Fruit fly (Drosophila melanogaster): Measurements from ENCODE around the gene TfIIA-L.

DNA sequence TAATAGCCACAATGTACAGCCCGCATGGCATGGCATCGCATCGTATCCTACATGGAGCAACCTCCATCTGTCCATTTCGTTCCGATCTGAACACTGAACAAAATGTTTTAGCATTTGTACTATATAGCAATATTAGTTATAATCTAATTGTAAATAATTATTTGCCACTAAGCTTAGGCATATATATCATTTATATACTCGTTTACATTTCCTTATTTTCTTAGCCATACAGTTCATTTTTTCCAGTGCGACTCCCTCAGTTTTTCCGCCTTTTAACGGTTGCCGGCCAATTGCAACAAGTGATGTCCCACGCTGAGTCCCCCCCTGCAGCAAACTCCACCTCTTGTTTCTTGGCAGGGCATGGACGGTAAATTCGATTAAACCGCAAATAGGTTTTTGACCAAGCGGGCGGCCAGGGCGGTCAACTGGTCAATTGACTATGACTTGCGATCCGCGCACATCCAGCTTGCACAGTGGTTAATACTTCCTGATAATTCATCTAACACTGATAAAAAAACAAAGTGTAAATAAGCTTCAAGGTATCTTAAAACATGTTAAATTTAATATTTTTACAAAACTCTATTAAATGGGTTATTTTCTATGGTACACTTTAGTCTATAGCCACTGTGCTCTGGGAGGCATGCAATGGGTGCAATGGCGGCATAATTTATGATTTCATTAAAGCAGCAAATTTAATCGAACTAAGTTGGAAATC is 41.2 kb upstream of the TfIIA-L start:
- no peak for TF ChIP-seq Crg-1 (GFP tag; optimal IDR thresholded peaks at IDR 0.05)
- TF ChIP-seq cnc (optimal IDR thresholded peaks at IDR 0.05): no peak
- no peak for TF ChIP-seq Mnt (GFP tag; optimal IDR thresholded peaks at IDR 0.05)
- TF ChIP-seq CG5204 (GFP tag; optimal IDR thresholded peaks at IDR 0.05): no peak

Measured in whole organism, adult.